Fruit fly (Drosophila melanogaster) whole organism, prepupa: ENCODE results near the gene CG11714.

ENCODE experiments used
- CG10669 ChIP-seq: fragments of 200-800 bp; sonication (Bioruptor generic); optimal IDR thresholded peaks from 3 replicates; lab custom pipeline; 2018; ENCODE audit warnings: missing biosample characterization, mild to moderate bottlenecking, missing genetic modification characterization, moderate library complexity
- CG1621 ChIP-seq: fragments of 200-800 bp; sonication (Bioruptor generic); optimal IDR thresholded peaks from 3 replicates; lab custom pipeline; 2018; ENCODE audit warnings: missing biosample characterization, mild to moderate bottlenecking, missing genetic modification characterization
- CG3919 ChIP-seq: fragments of 200-800 bp; sonication (Bioruptor generic); optimal IDR thresholded peaks from 3 replicates; lab custom pipeline; 2016; ENCODE audit warnings: missing biosample characterization, missing genetic modification characterization
- CG6808 ChIP-seq: fragments of 200-800 bp; sonication (Bioruptor generic); optimal IDR thresholded peaks from 3 replicates; lab custom pipeline; 2017; ENCODE audit warnings: missing biosample characterization, missing genetic modification characterization, mild to moderate bottlenecking, moderate library complexity, missing genetic modification reagents
- CG6854 ChIP-seq: fragments of 200-800 bp; sonication (Bioruptor generic); optimal IDR thresholded peaks from 2 replicates; lab custom pipeline; 2017; ENCODE audit warnings: missing biosample characterization, mild to moderate bottlenecking, missing genetic modification characterization
- Eip78C ChIP-seq: fragments of 200-800 bp; sonication (Bioruptor generic); peaks from one replicate; lab custom pipeline; 2016; ENCODE audit warnings: missing biosample characterization, missing genetic modification characterization
- Hr38 ChIP-seq: sonication (Bioruptor generic); optimal IDR thresholded peaks from 2 replicates; lab custom pipeline; 2016; ENCODE audit warnings: missing biosample characterization, missing genetic modification characterization
- Hr4 ChIP-seq: fragments of 200-800 bp; sonication (Bioruptor generic); optimal IDR thresholded peaks from 3 replicates; lab custom pipeline; 2016; ENCODE audit warnings: missing biosample characterization, missing genetic modification characterization
- Lpt ChIP-seq: fragments of 200-800 bp; sonication (Bioruptor generic); optimal IDR thresholded peaks from 3 replicates; lab custom pipeline; 2016; ENCODE audit warnings: missing biosample characterization, missing genetic modification characterization
- Smox ChIP-seq: fragments of 200-800 bp; sonication (Bioruptor generic); optimal IDR thresholded peaks from 3 replicates; lab custom pipeline; 2016; ENCODE audit warnings: missing biosample characterization, missing genetic modification characterization
- Sox15 ChIP-seq: fragments of 200-800 bp; sonication (Bioruptor generic); optimal IDR thresholded peaks from 3 replicates; lab custom pipeline; 2016; ENCODE audit warnings: missing biosample characterization, missing genetic modification characterization
- cyc ChIP-seq: fragments of 200-800 bp; sonication (Bioruptor generic); optimal IDR thresholded peaks from 3 replicates; lab custom pipeline; 2016; ENCODE audit warnings: missing biosample characterization, missing genetic modification characterization
- dsx ChIP-seq: fragments of 200-800 bp; optimal IDR thresholded peaks from 3 replicates; lab custom pipeline; 2019; ENCODE audit warnings: missing biosample characterization, mild to moderate bottlenecking, missing genetic modification characterization, moderate library complexity; ENCODE audit not compliant: poor library complexity, severe bottlenecking

DNA sequence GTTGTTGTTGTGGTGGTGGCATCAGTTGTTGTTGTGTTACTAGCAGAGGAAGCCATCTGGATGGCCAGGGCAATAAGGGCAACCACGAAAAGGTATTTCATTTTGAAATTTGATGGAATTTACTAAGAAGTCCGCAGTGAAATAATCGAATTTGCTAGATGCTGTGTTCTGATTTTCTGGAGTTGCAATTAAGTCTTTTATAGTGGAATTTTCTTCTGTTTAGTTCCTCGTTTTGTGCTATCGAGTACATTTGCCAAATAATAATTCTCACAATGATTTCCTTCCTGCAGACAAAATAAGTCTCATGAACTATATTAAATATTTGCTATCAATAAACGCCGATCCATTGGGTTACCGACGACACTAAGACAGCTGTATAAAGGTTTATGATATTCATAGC lies 12.0 kb downstream of the CG11714 start, which contains the start of gene CG33272:
- TF ChIP-seq Eip78C (GFP tag; lab: Kevin White, UChicago) (no peak), Hr38 (GFP tag; lab: Kevin White, UChicago) (no peak), Lpt (GFP tag; lab: Kevin White, UChicago) (no peak), Smox (GFP tag; lab: Kevin White, UChicago) (no peak), CG6854 (GFP tag; lab: Kevin White, UChicago) (no peak), Hr4 (no peak), CG1621 (no peak), dsx (GFP tag; lab: Kevin White, UChicago) (no peak), CG3919 (GFP tag; lab: Kevin White, UChicago) (no peak), CG10669 (GFP tag; lab: Kevin White, UChicago) (no peak), cyc (no peak), Sox15 (GFP tag; lab: Kevin White, UChicago) (no peak), CG6808 (GFP tag; lab: Kevin White, UChicago) (no peak)
